Fruit fly (Drosophila melanogaster) whole organism, embryonic: ENCODE data around the gene Zw.

Source experiments
- B-H1 ChIP-seq: fragments of 200-800 bp; sonication (Bioruptor generic); IDR thresholded peaks from 3 replicates; pipeline ENCODE4 v1.3.6; 2022; ENCODE audit warnings: missing biosample characterization, missing genetic modification characterization
- CG10274 ChIP-seq: fragments of 200-800 bp; sonication (Bioruptor generic); optimal IDR thresholded peaks from 3 replicates; lab custom pipeline; 2017; ENCODE audit warnings: missing biosample characterization, mild to moderate bottlenecking, missing genetic modification characterization
- CG10462 ChIP-seq: fragments of 200-800 bp; sonication (Bioruptor generic); optimal IDR thresholded peaks from 2 replicates; lab custom pipeline; 2016; ENCODE audit warnings: missing biosample characterization, missing genetic modification characterization
- CG12236 ChIP-seq: fragments of 200-800 bp; sonication (Bioruptor generic); optimal IDR thresholded peaks from 2 replicates; lab custom pipeline; 2016; ENCODE audit warnings: missing biosample characterization, missing genetic modification characterization
- CG13624 ChIP-seq: fragments of 200-800 bp; sonication (Bioruptor generic); optimal IDR thresholded peaks from 2 replicates; lab custom pipeline; 2016; ENCODE audit warnings: missing biosample characterization, missing genetic modification characterization
- CG15011 ChIP-seq: fragments of 200-800 bp; sonication (Bioruptor generic); optimal IDR thresholded peaks from 3 replicates; lab custom pipeline; 2018; ENCODE audit warnings: missing biosample characterization, mild to moderate bottlenecking, missing genetic modification characterization
- CG15269 ChIP-seq: fragments of 200-800 bp; sonication (Bioruptor generic); optimal IDR thresholded peaks from 2 replicates; lab custom pipeline; 2018; ENCODE audit warnings: missing biosample characterization, mild to moderate bottlenecking, missing genetic modification characterization, moderate library complexity
- CG15514 ChIP-seq: fragments of 200-800 bp; sonication (Bioruptor generic); optimal IDR thresholded peaks from 3 replicates; lab custom pipeline; 2017; ENCODE audit warnings: missing biosample characterization, missing genetic modification characterization, mild to moderate bottlenecking, moderate library complexity, missing genetic modification reagents
- CG17612 ChIP-seq: fragments of 200-800 bp; sonication (Bioruptor generic); IDR thresholded peaks from 2 replicates; pipeline ENCODE4 v1.3.6; 2022; ENCODE audit warnings: missing biosample characterization, missing genetic modification characterization
- CG18599 ChIP-seq: fragments of 200-800 bp; sonication (Bioruptor generic); optimal IDR thresholded peaks from 3 replicates; lab custom pipeline; 2017; ENCODE audit warnings: missing biosample characterization, missing genetic modification characterization, mild to moderate bottlenecking, moderate library complexity, missing genetic modification reagents
- CG18619 ChIP-seq: fragments of 200-800 bp; sonication (Bioruptor generic); optimal IDR thresholded peaks from 3 replicates; lab custom pipeline; 2017; ENCODE audit warnings: missing biosample characterization, mild to moderate bottlenecking, missing genetic modification characterization
- CG2678 ChIP-seq: fragments of 200-800 bp; sonication (Bioruptor generic); optimal IDR thresholded peaks from 3 replicates; lab custom pipeline; 2019; ENCODE audit warnings: missing biosample characterization, mild to moderate bottlenecking, missing genetic modification characterization, moderate library complexity
- CG6175 ChIP-seq: fragments of 200-800 bp; sonication (Bioruptor generic); IDR thresholded peaks from 3 replicates; pipeline ENCODE4 v1.3.6; 2022; ENCODE audit warnings: missing biosample characterization, missing genetic modification characterization
- CG7839 ChIP-seq: fragments of 200-800 bp; sonication (Bioruptor generic); optimal IDR thresholded peaks from 3 replicates; lab custom pipeline; 2018; ENCODE audit warnings: missing biosample characterization, mild to moderate bottlenecking, missing genetic modification characterization, moderate library complexity
- CG8388 ChIP-seq: fragments of 200-800 bp; sonication (Bioruptor generic); optimal IDR thresholded peaks from 2 replicates; lab custom pipeline; 2019; ENCODE audit warnings: missing biosample characterization, mild to moderate bottlenecking, missing genetic modification characterization, moderate library complexity
- CG8944 ChIP-seq: fragments of 200-800 bp; sonication (Bioruptor generic); optimal IDR thresholded peaks from 3 replicates; lab custom pipeline; 2016; ENCODE audit warnings: missing biosample characterization, missing genetic modification characterization
- CG9727 ChIP-seq: fragments of 200-800 bp; sonication (Bioruptor generic); optimal IDR thresholded peaks from 3 replicates; lab custom pipeline; 2017; ENCODE audit warnings: missing biosample characterization, mild to moderate bottlenecking, missing genetic modification characterization
- CoRest ChIP-seq: fragments of 200-800 bp; sonication (Bioruptor generic); optimal IDR thresholded peaks from 3 replicates; lab custom pipeline; 2018; ENCODE audit warnings: missing biosample characterization, mild to moderate bottlenecking, missing genetic modification characterization, moderate library complexity
- Dek ChIP-seq: fragments of 200-800 bp; sonication (Bioruptor generic); optimal IDR thresholded peaks from 3 replicates; lab custom pipeline; 2019; ENCODE audit warnings: missing biosample characterization, mild to moderate bottlenecking, missing genetic modification characterization, moderate library complexity
- Dp ChIP-seq: fragments of 200-800 bp; sonication (Bioruptor generic); optimal IDR thresholded peaks from 2 replicates; lab custom pipeline; 2018; ENCODE audit warnings: missing biosample characterization, mild to moderate bottlenecking, missing genetic modification characterization, moderate library complexity
- Drgx ChIP-seq: fragments of 200-800 bp; sonication (Bioruptor generic); IDR thresholded peaks from 2 replicates; pipeline ENCODE4 v1.3.6; 2022; ENCODE audit warnings: missing biosample characterization, missing genetic modification characterization
- E2f1 ChIP-seq: fragments of 200-800 bp; sonication (Bioruptor generic); IDR thresholded peaks from 2 replicates; pipeline ENCODE4 v1.3.6; 2022; ENCODE audit warnings: missing biosample characterization, missing genetic modification characterization
- H15 ChIP-seq: fragments of 200-800 bp; sonication (Bioruptor generic); IDR thresholded peaks from 3 replicates; pipeline ENCODE4 v1.3.6; 2022; ENCODE audit warnings: missing biosample characterization, missing genetic modification characterization
- HmgZ ChIP-seq: fragments of 200-800 bp; sonication (Bioruptor generic); optimal IDR thresholded peaks from 2 replicates; lab custom pipeline; 2018; ENCODE audit warnings: missing biosample characterization, mild to moderate bottlenecking, missing genetic modification characterization
- Max ChIP-seq: fragments of 200-800 bp; sonication (Bioruptor generic); optimal IDR thresholded peaks from 2 replicates; lab custom pipeline; 2016; ENCODE audit warnings: missing biosample characterization, mild to moderate bottlenecking, missing genetic modification characterization
- NC2α ChIP-seq: fragments of 200-800 bp; sonication (Bioruptor generic); optimal IDR thresholded peaks from 2 replicates; lab custom pipeline; 2016; ENCODE audit warnings: missing biosample characterization, missing genetic modification characterization
- Optix ChIP-seq: fragments of 200-800 bp; sonication (Bioruptor generic); IDR thresholded peaks from 3 replicates; pipeline ENCODE4 v1.3.6; 2022; ENCODE audit warnings: missing biosample characterization, missing genetic modification characterization
- PHDP ChIP-seq: fragments of 200-800 bp; sonication (Bioruptor generic); optimal IDR thresholded peaks from 3 replicates; lab custom pipeline; 2018; ENCODE audit warnings: missing biosample characterization, mild to moderate bottlenecking, missing genetic modification characterization, moderate library complexity
- Ptx1 ChIP-seq: fragments of 200-800 bp; sonication (Bioruptor generic); IDR thresholded peaks from 2 replicates; pipeline ENCODE4 v1.3.6; 2022; ENCODE audit warnings: missing biosample characterization, missing genetic modification characterization
- Side ChIP-seq: fragments of 200-800 bp; sonication (Bioruptor generic); optimal IDR thresholded peaks from 2 replicates; lab custom pipeline; 2016; ENCODE audit warnings: missing biosample characterization, missing genetic modification characterization
- TFAM ChIP-seq: fragments of 200-800 bp; sonication (Bioruptor generic); optimal IDR thresholded peaks from 2 replicates; lab custom pipeline; 2017; ENCODE audit warnings: missing biosample characterization, missing genetic modification characterization, inconsistent platforms
- amos ChIP-seq: fragments of 200-800 bp; sonication (Bioruptor generic); IDR thresholded peaks from 2 replicates; pipeline ENCODE4 v1.3.6; 2022; ENCODE audit warnings: missing biosample characterization, missing genetic modification characterization; ENCODE audit not compliant: partially characterized antibody
- ap ChIP-seq: fragments of 200-800 bp; sonication (Bioruptor generic); IDR thresholded peaks from 2 replicates; pipeline ENCODE4 v1.3.6; 2022; ENCODE audit warnings: missing biosample characterization, missing genetic modification characterization
- az2 ChIP-seq: fragments of 200-800 bp; sonication (Bioruptor generic); optimal IDR thresholded peaks from 3 replicates; lab custom pipeline; 2016; ENCODE audit warnings: missing biosample characterization, missing genetic modification characterization
- cad ChIP-seq: fragments of >200 bp; optimal IDR thresholded peaks from 2 replicates; lab custom pipeline; 2017; ENCODE audit warnings: missing biosample characterization, missing genetic modification characterization
- danr ChIP-seq: fragments of 200-800 bp; sonication (Bioruptor generic); IDR thresholded peaks from 2 replicates; pipeline ENCODE4 v1.3.6; 2022; ENCODE audit warnings: missing biosample characterization, missing genetic modification characterization
- dpn ChIP-seq, 2 experiments: fragments of 200-800 bp; sonication (Bioruptor generic); optimal IDR thresholded peaks; 3 replicates each; lab custom pipeline; 2016; ENCODE audit warnings: missing biosample characterization in 2 of 2, missing genetic modification characterization in 2 of 2
- en ChIP-seq: fragments of 200-800 bp; sonication (Bioruptor generic); optimal IDR thresholded peaks from 2 replicates; lab custom pipeline; 2016; ENCODE audit warnings: missing biosample characterization, missing genetic modification characterization
- ftz-f1 ChIP-seq: fragments of 200-800 bp; sonication (Bioruptor generic); optimal IDR thresholded peaks from 2 replicates; lab custom pipeline; 2016; ENCODE audit warnings: missing biosample characterization, missing genetic modification characterization
- ind ChIP-seq: fragments of 200-800 bp; sonication (Bioruptor generic); optimal IDR thresholded peaks from 3 replicates; lab custom pipeline; 2016; ENCODE audit warnings: missing biosample characterization, missing genetic modification characterization
- inv ChIP-seq: fragments of 200-800 bp; sonication (Bioruptor generic); IDR thresholded peaks from 2 replicates; pipeline ENCODE4 v1.3.6; 2022; ENCODE audit warnings: missing biosample characterization, missing genetic modification characterization; ENCODE audit not compliant: partially characterized antibody
- klu ChIP-seq: fragments of 200-800 bp; sonication (Bioruptor generic); IDR thresholded peaks from 2 replicates; pipeline ENCODE4 v1.3.6; 2022; ENCODE audit warnings: missing biosample characterization, missing genetic modification characterization
- knrl ChIP-seq: fragments of 200-800 bp; sonication (Bioruptor generic); IDR thresholded peaks from 3 replicates; pipeline ENCODE4 v1.3.6; 2022; ENCODE audit warnings: missing biosample characterization, missing genetic modification characterization; ENCODE audit not compliant: partially characterized antibody
- nmo ChIP-seq: fragments of 200-800 bp; sonication (Bioruptor generic); optimal IDR thresholded peaks from 2 replicates; lab custom pipeline; 2018; ENCODE audit warnings: missing biosample characterization, mild to moderate bottlenecking, missing genetic modification characterization, moderate library complexity
- sisA ChIP-seq: fragments of 200-800 bp; sonication (Bioruptor generic); IDR thresholded peaks from 2 replicates; pipeline ENCODE4 v1.3.6; 2022; ENCODE audit warnings: missing biosample characterization, missing genetic modification characterization
- sr ChIP-seq: fragments of 200-800 bp; sonication (Bioruptor generic); IDR thresholded peaks from 3 replicates; pipeline ENCODE4 v1.3.6; 2022; ENCODE audit warnings: missing biosample characterization, missing genetic modification characterization
- tup ChIP-seq: fragments of 200-800 bp; sonication (Bioruptor generic); optimal IDR thresholded peaks from 2 replicates; lab custom pipeline; 2016; ENCODE audit warnings: missing biosample characterization, mild to moderate bottlenecking, missing genetic modification characterization, moderate library complexity
- unpg ChIP-seq: fragments of 200-800 bp; sonication (Bioruptor generic); optimal IDR thresholded peaks from 3 replicates; lab custom pipeline; 2018; ENCODE audit warnings: missing biosample characterization, mild to moderate bottlenecking, missing genetic modification characterization, moderate library complexity
- wor ChIP-seq: fragments of 200-800 bp; sonication (Bioruptor generic); IDR thresholded peaks from 2 replicates; pipeline ENCODE4 v1.3.6; 2022; ENCODE audit warnings: missing biosample characterization, missing genetic modification characterization
- zf30C ChIP-seq: fragments of 200-800 bp; sonication (Bioruptor generic); optimal IDR thresholded peaks from 3 replicates; lab custom pipeline; 2018; ENCODE audit warnings: missing biosample characterization, mild to moderate bottlenecking, missing genetic modification characterization

Zw gene

dm6 chrX:19642819-19643504 lies 24.1 kb upstream of the Zw start, which contains the start of the genes CG12237 and Sec61gamma (continued):
- TF ChIP-seq sr (GFP tag; lab: Robert Waterston, UW) (no peak), ftz-f1 (GFP tag; lab: Kevin White, UChicago) (peak; percentile 20), sisA (0 out of 2 replicates have a peak, but pooled peaks have one; percentile 12), danr (GFP tag; lab: Robert Waterston, UW) (no peak), CG6175 (GFP tag; lab: Robert Waterston, UW) (0 out of 3 replicates have a peak, but pooled peaks have one; percentile 7), CG13624 (peak; percentile 22), CG15011 (GFP tag; lab: Kevin White, UChicago) (no peak), zf30C (GFP tag; lab: Kevin White, UChicago) (no peak), NC2α (GFP tag; lab: Kevin White, UChicago) (no peak), ind (GFP tag; lab: Kevin White, UChicago) (no peak), E2f1 (GFP tag; lab: Robert Waterston, UW) (no peak), CG18619 (GFP tag; lab: Kevin White, UChicago) (no peak), CG12236 (GFP tag; lab: Kevin White, UChicago) (no peak), CG15269 (tag; lab: Kevin White, UChicago) (no peak), Side (GFP tag; lab: Kevin White, UChicago) (peak; percentile 0), CG18599 (GFP tag; lab: Kevin White, UChicago) (no peak), B-H1 (no peak), dpn (GFP tag; optimal IDR thresholded peaks at IDR 0.05; lab: Kevin White, UChicago) (peak in 1 of 2 experiments; percentile 48), amos (GFP tag; lab: Robert Waterston, UW) (peak; percentile 50; the same call in 1 of the 2 replicates), Dp (GFP tag; lab: Kevin White, UChicago) (peak; percentile 10), cad (GFP tag; lab: Kevin White, UChicago) (no peak), ap (no peak), CG2678 (tag; lab: Kevin White, UChicago) (peak; percentile 33), unpg (no peak), CG9727 (peak; percentile 25), CG15514 (GFP tag; lab: Kevin White, UChicago) (peak; percentile 79), inv (no peak), PHDP (no peak), nmo (GFP tag; lab: Kevin White, UChicago) (peak; percentile 33), en (GFP tag; lab: Kevin White, UChicago) (no peak), knrl (no peak), TFAM (GFP tag; lab: Kevin White, UChicago) (no peak), CG8944 (GFP tag; lab: Kevin White, UChicago) (no peak), Drgx (GFP tag; lab: Robert Waterston, UW) (no peak), CoRest (peak; percentile 53), tup (no peak), az2 (GFP tag; lab: Kevin White, UChicago) (no peak), CG8388 (GFP tag; lab: Kevin White, UChicago) (no peak), Max (peak; percentile 34), CG10462 (GFP tag; lab: Kevin White, UChicago) (peak; percentile 12), wor (GFP tag; lab: Robert Waterston, UW) (no peak), HmgZ (tag; lab: Kevin White, UChicago) (peak; percentile 75), klu (GFP tag; lab: Robert Waterston, UW) (no peak), CG7839 (tag; lab: Kevin White, UChicago) (no peak), CG10274 (GFP tag; lab: Kevin White, UChicago) (no peak), Optix (GFP tag; lab: Robert Waterston, UW) (no peak), Dek (peak; percentile 27), CG17612 (GFP tag; lab: Robert Waterston, UW) (no peak), Ptx1 (GFP tag; lab: Robert Waterston, UW) (no peak), H15 (GFP tag; lab: Robert Waterston, UW) (no peak)
